Fruit fly (Drosophila melanogaster) whole organism, embryonic: ENCODE data around the gene Cand1.

Experiments used
- CG12299 ChIP-seq: fragments of 200-800 bp; sonication (Bioruptor generic); optimal IDR thresholded peaks from 2 replicates; lab custom pipeline; 2018; ENCODE audit warnings: missing biosample characterization, mild to moderate bottlenecking, missing genetic modification characterization
- CG13424 ChIP-seq: fragments of 200-800 bp; sonication (Bioruptor generic); optimal IDR thresholded peaks from 2 replicates; lab custom pipeline; 2019; ENCODE audit warnings: missing biosample characterization, mild to moderate bottlenecking, missing genetic modification characterization, moderate library complexity
- CG14050 ChIP-seq: fragments of 200-800 bp; sonication (Bioruptor generic); IDR thresholded peaks from 3 replicates; pipeline ENCODE4 v1.3.6; 2022; ENCODE audit warnings: missing biosample characterization, missing genetic modification characterization
- CG16863 ChIP-seq: fragments of 200-800 bp; sonication (Bioruptor generic); optimal IDR thresholded peaks from 3 replicates; lab custom pipeline; 2016; ENCODE audit warnings: missing biosample characterization, missing genetic modification characterization
- CG1792 ChIP-seq: fragments of 200-800 bp; sonication (Bioruptor generic); optimal IDR thresholded peaks from 2 replicates; lab custom pipeline; 2016; ENCODE audit warnings: missing biosample characterization, missing genetic modification characterization
- CG2129 ChIP-seq: fragments of 200-800 bp; sonication (Bioruptor generic); IDR thresholded peaks from 2 replicates; pipeline ENCODE4 v1.3.6; 2022; ENCODE audit warnings: missing biosample characterization, missing genetic modification characterization; ENCODE audit not compliant: partially characterized antibody
- CG30020 ChIP-seq: fragments of 200-800 bp; optimal IDR thresholded peaks from 2 replicates; lab custom pipeline; 2019; ENCODE audit warnings: missing biosample characterization, mild to moderate bottlenecking, missing genetic modification characterization, moderate library complexity
- CG3163 ChIP-seq: fragments of 200-800 bp; sonication (Bioruptor generic); optimal IDR thresholded peaks from 3 replicates; lab custom pipeline; 2016; ENCODE audit warnings: missing biosample characterization, missing genetic modification characterization
- CG32767 ChIP-seq: fragments of 200-800 bp; sonication (Bioruptor generic); IDR thresholded peaks from 2 replicates; pipeline ENCODE4 v1.3.6; 2022; ENCODE audit warnings: missing biosample characterization, missing genetic modification characterization
- CG3847 ChIP-seq: fragments of 200-800 bp; sonication (Bioruptor generic); IDR thresholded peaks from 2 replicates; pipeline ENCODE4 v1.3.6; 2022; ENCODE audit warnings: missing biosample characterization, missing genetic modification characterization
- CG4360 ChIP-seq: fragments of 200-800 bp; sonication (Bioruptor generic); IDR thresholded peaks from 2 replicates; pipeline ENCODE4 v1.3.6; 2022; ENCODE audit warnings: missing biosample characterization, missing genetic modification characterization
- CG43689 ChIP-seq: fragments of 200-800 bp; sonication (Bioruptor generic); IDR thresholded peaks from 2 replicates; pipeline ENCODE4 v1.3.6; 2022; ENCODE audit warnings: missing biosample characterization, missing genetic modification characterization
- CG4617 ChIP-seq: fragments of 200-800 bp; sonication (Bioruptor generic); optimal IDR thresholded peaks from 3 replicates; lab custom pipeline; 2016; ENCODE audit warnings: missing biosample characterization, missing genetic modification characterization, borderline replicate concordance
- CG8359 ChIP-seq: fragments of 200-800 bp; sonication (Bioruptor generic); optimal IDR thresholded peaks from 2 replicates; lab custom pipeline; 2017; ENCODE audit warnings: missing biosample characterization, mild to moderate bottlenecking, missing genetic modification characterization, borderline replicate concordance
- CG8924 ChIP-seq: fragments of 200-800 bp; optimal IDR thresholded peaks from 3 replicates; lab custom pipeline; 2019; ENCODE audit warnings: missing biosample characterization, mild to moderate bottlenecking, missing genetic modification characterization, moderate library complexity
- CG8944 ChIP-seq: fragments of 200-800 bp; sonication (Bioruptor generic); optimal IDR thresholded peaks from 3 replicates; lab custom pipeline; 2016; ENCODE audit warnings: missing biosample characterization, missing genetic modification characterization
- CG9797 ChIP-seq: fragments of 200-800 bp; sonication (Bioruptor generic); optimal IDR thresholded peaks from 3 replicates; lab custom pipeline; 2018; ENCODE audit warnings: missing biosample characterization, mild to moderate bottlenecking, missing genetic modification characterization
- CG9817 ChIP-seq: fragments of 200-800 bp; sonication (Bioruptor generic); optimal IDR thresholded peaks from 2 replicates; lab custom pipeline; 2018; ENCODE audit warnings: missing biosample characterization, mild to moderate bottlenecking, missing genetic modification characterization, moderate library complexity
- Dbx ChIP-seq: fragments of 200-800 bp; sonication (Bioruptor generic); IDR thresholded peaks from 3 replicates; pipeline ENCODE4 v1.3.6; 2022; ENCODE audit warnings: missing biosample characterization, missing genetic modification characterization
- Fer2 ChIP-seq: fragments of 200-800 bp; sonication (Bioruptor generic); optimal IDR thresholded peaks from 2 replicates; lab custom pipeline; 2018; ENCODE audit warnings: missing biosample characterization, mild to moderate bottlenecking, missing genetic modification characterization, moderate library complexity
- HLH4C ChIP-seq: fragments of 200-800 bp; sonication (Bioruptor generic); IDR thresholded peaks from 3 replicates; pipeline ENCODE4 v1.3.6; 2022; ENCODE audit warnings: missing biosample characterization, missing genetic modification characterization; ENCODE audit not compliant: partially characterized antibody
- HmgZ ChIP-seq: fragments of 200-800 bp; sonication (Bioruptor generic); optimal IDR thresholded peaks from 2 replicates; lab custom pipeline; 2018; ENCODE audit warnings: missing biosample characterization, mild to moderate bottlenecking, missing genetic modification characterization
- Nf-YB ChIP-seq: fragments of 200-800 bp; sonication (Bioruptor generic); optimal IDR thresholded peaks from 3 replicates; lab custom pipeline; 2019; ENCODE audit warnings: missing biosample characterization, mild to moderate bottlenecking, missing genetic modification characterization, moderate library complexity
- Xrp1 ChIP-seq: fragments of 200-800 bp; sonication (Bioruptor generic); IDR thresholded peaks from 2 replicates; pipeline ENCODE4 v1.3.6; 2022; ENCODE audit warnings: missing biosample characterization, missing genetic modification characterization
- YL-1 ChIP-seq: fragments of 200-800 bp; sonication (Bioruptor generic); optimal IDR thresholded peaks from 3 replicates; lab custom pipeline; 2017; ENCODE audit warnings: missing biosample characterization, mild to moderate bottlenecking, missing genetic modification characterization
- ab ChIP-seq: fragments of 200-800 bp; sonication (Bioruptor generic); optimal IDR thresholded peaks from 2 replicates; lab custom pipeline; 2016; ENCODE audit warnings: missing biosample characterization, missing genetic modification characterization
- bbx ChIP-seq: fragments of 200-800 bp; sonication (Bioruptor generic); IDR thresholded peaks from 2 replicates; pipeline ENCODE4 v1.3.6; 2022; ENCODE audit warnings: missing biosample characterization, missing genetic modification characterization; ENCODE audit not compliant: partially characterized antibody
- btn ChIP-seq: fragments of 200-800 bp; sonication (Bioruptor generic); optimal IDR thresholded peaks from 2 replicates; lab custom pipeline; 2016; ENCODE audit warnings: missing biosample characterization, missing genetic modification characterization
- chinmo ChIP-seq: fragments of 200-800 bp; sonication (Bioruptor generic); IDR thresholded peaks from 4 replicates; pipeline ENCODE4 v1.3.6; 2022; ENCODE audit warnings: missing biosample characterization, missing genetic modification characterization; ENCODE audit not compliant: partially characterized antibody
- fd3F ChIP-seq: fragments of 200-800 bp; sonication (Bioruptor generic); optimal IDR thresholded peaks from 2 replicates; lab custom pipeline; 2018; ENCODE audit warnings: missing biosample characterization, mild to moderate bottlenecking, missing genetic modification characterization, moderate library complexity
- ftz-f1 ChIP-seq: fragments of 200-800 bp; sonication (Bioruptor generic); optimal IDR thresholded peaks from 2 replicates; lab custom pipeline; 2016; ENCODE audit warnings: missing biosample characterization, missing genetic modification characterization
- grau ChIP-seq: fragments of 200-800 bp; optimal IDR thresholded peaks from 3 replicates; lab custom pipeline; 2019; ENCODE audit warnings: missing biosample characterization, mild to moderate bottlenecking, missing genetic modification characterization, moderate library complexity
- gsb-n ChIP-seq: fragments of 200-800 bp; sonication (Bioruptor generic); optimal IDR thresholded peaks from 3 replicates; lab custom pipeline; 2018; ENCODE audit warnings: missing biosample characterization, mild to moderate bottlenecking, missing genetic modification characterization
- kah ChIP-seq: fragments of 200-800 bp; sonication (Bioruptor generic); optimal IDR thresholded peaks from 2 replicates; lab custom pipeline; 2018; ENCODE audit warnings: missing biosample characterization, mild to moderate bottlenecking, missing genetic modification characterization
- klu ChIP-seq: fragments of 200-800 bp; sonication (Bioruptor generic); IDR thresholded peaks from 2 replicates; pipeline ENCODE4 v1.3.6; 2022; ENCODE audit warnings: missing biosample characterization, missing genetic modification characterization
- kni ChIP-seq: fragments of 200-800 bp; sonication (Bioruptor generic); optimal IDR thresholded peaks from 3 replicates; lab custom pipeline; 2017; ENCODE audit warnings: mild to moderate bottlenecking, missing biosample characterization, missing genetic modification reagents, missing genetic modification characterization
- knrl ChIP-seq: fragments of 200-800 bp; sonication (Bioruptor generic); IDR thresholded peaks from 3 replicates; pipeline ENCODE4 v1.3.6; 2022; ENCODE audit warnings: missing biosample characterization, missing genetic modification characterization; ENCODE audit not compliant: partially characterized antibody
- lmd ChIP-seq: fragments of 200-800 bp; sonication (Bioruptor generic); IDR thresholded peaks from 2 replicates; pipeline ENCODE4 v1.3.6; 2022; ENCODE audit warnings: missing biosample characterization, missing genetic modification characterization
- nmo ChIP-seq: fragments of 200-800 bp; sonication (Bioruptor generic); optimal IDR thresholded peaks from 2 replicates; lab custom pipeline; 2018; ENCODE audit warnings: missing biosample characterization, mild to moderate bottlenecking, missing genetic modification characterization, moderate library complexity
- pan ChIP-seq, 4 experiments: fragments of >200 bp in 3 of 4; fragments of 200-800 bp in 1 of 4; sonication (Bioruptor generic) in 1 of 4; optimal IDR thresholded peaks in 3 of 4; IDR thresholded peaks in 1 of 4; 2 replicates each; pipeline versions ENCODE4 v1.3.6 to Lab custom; 2017 to 2022; ENCODE audit warnings: missing biosample characterization in 2 of 4, missing genetic modification characterization in 2 of 4, mixed read lengths in 1 of 4
- pfk ChIP-seq: fragments of 200-800 bp; sonication (Bioruptor generic); optimal IDR thresholded peaks from 2 replicates; lab custom pipeline; 2018; ENCODE audit warnings: missing biosample characterization, mild to moderate bottlenecking, missing genetic modification characterization, moderate library complexity
- rib ChIP-seq: fragments of 200-800 bp; sonication (Bioruptor generic); IDR thresholded peaks from 2 replicates; pipeline ENCODE4 v1.3.6; 2022; ENCODE audit warnings: missing biosample characterization, missing genetic modification characterization
- row ChIP-seq: fragments of 200-800 bp; sonication (Bioruptor generic); IDR thresholded peaks from 3 replicates; pipeline ENCODE4 v1.3.6; 2022; ENCODE audit warnings: missing biosample characterization, missing genetic modification characterization
- seq ChIP-seq: fragments of 200-800 bp; sonication (Bioruptor generic); IDR thresholded peaks from 2 replicates; pipeline ENCODE4 v1.3.6; 2022; ENCODE audit warnings: missing biosample characterization, missing genetic modification characterization
- sim ChIP-seq: fragments of 200-800 bp; sonication (Bioruptor generic); IDR thresholded peaks from 2 replicates; pipeline ENCODE4 v1.3.6; 2022; ENCODE audit warnings: missing biosample characterization, missing genetic modification characterization
- ssp ChIP-seq: fragments of 200-800 bp; sonication (Bioruptor generic); IDR thresholded peaks from 2 replicates; pipeline ENCODE4 v1.3.6; 2022; ENCODE audit warnings: missing biosample characterization, missing genetic modification characterization
- vvl ChIP-seq: fragments of 200-800 bp; sonication (Bioruptor generic); IDR thresholded peaks from 2 replicates; pipeline ENCODE4 v1.3.6; 2022; ENCODE audit warnings: missing biosample characterization, missing genetic modification characterization
- zf30C ChIP-seq: fragments of 200-800 bp; sonication (Bioruptor generic); optimal IDR thresholded peaks from 3 replicates; lab custom pipeline; 2018; ENCODE audit warnings: missing biosample characterization, mild to moderate bottlenecking, missing genetic modification characterization

Cand1 gene

DNA sequence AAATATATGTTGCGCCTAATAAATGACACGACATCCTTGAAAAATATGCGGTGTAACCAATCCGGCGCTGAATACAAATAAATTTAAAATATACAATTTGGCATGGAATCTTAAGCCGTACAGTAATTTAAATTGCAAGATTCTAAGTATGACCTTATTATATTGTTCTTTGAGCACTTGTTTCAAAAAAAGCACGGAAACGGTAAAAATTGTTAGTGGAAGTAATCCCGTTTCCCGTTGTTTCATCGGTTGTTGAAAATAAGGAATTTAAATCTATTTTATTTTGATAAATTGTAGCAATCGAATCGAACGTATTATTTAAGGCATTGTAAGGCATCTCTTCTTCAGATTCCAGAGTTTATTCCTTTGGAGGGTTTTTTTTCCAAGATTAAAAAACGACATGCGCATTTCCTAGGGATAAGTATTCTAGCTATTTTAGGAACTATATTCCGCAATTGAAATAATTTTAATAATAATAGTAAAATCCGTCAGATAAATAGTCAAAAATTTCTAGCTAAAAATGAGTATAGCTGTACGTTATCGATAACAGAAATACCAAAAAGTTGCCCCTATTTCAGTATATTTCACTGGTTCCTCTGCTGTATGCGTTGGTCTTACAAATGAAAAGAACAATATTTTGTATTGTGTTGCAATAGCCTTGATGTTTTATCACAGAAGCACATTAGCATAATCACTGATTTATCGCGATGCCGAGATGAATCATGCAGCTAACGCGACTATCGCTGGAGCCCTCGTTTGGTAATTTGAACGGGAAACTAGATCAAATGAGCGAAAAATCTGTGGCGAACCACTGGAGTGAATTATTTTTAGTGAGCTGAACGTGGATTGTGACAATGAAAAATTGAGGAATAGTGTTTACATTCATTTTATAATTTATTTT lies 29.2 kb downstream of the Cand1 start, which contains the start of gene GATAd (continued):
- TF ChIP-seq Xrp1, result no peak
- no peak for TF ChIP-seq zf30C (GFP tag; lab: Kevin White, UChicago)
- no peak for TF ChIP-seq fd3F (GFP tag; lab: Kevin White, UChicago)
- no peak for TF ChIP-seq CG3163 (GFP tag; lab: Kevin White, UChicago)
- TF ChIP-seq seq (GFP tag; lab: Robert Waterston, UW), result no peak
- no peak for TF ChIP-seq CG8944 (GFP tag; lab: Kevin White, UChicago)
- TF ChIP-seq Nf-YB, result no peak
- peak; percentile 63; the same call in 2 of the 3 replicates for TF ChIP-seq row (GFP tag; lab: Robert Waterston, UW)
- TF ChIP-seq CG8924 (tag; lab: Kevin White, UChicago), result peak; percentile 46
- peak; percentile 28 for TF ChIP-seq CG12299 (tag; lab: Kevin White, UChicago)
- peak; percentile 61 for TF ChIP-seq ftz-f1 (GFP tag; lab: Kevin White, UChicago)
- no peak for TF ChIP-seq btn (GFP tag; lab: Kevin White, UChicago)
- TF ChIP-seq ab (GFP tag; lab: Kevin White, UChicago), result no peak
- no peak for TF ChIP-seq pan (optimal IDR thresholded peaks at IDR 0.05; lab: Kevin White, UChicago)
- no peak for TF ChIP-seq pan (GFP tag; optimal IDR thresholded peaks at IDR 0.05 in 1 of 2, IDR thresholded peaks at IDR 0.05 in 1 of 2)
- TF ChIP-seq CG16863, result no peak
- TF ChIP-seq CG4617, result peak; percentile 77
- no peak for TF ChIP-seq lmd (GFP tag; lab: Robert Waterston, UW)
- peak; percentile 99 for TF ChIP-seq kni (GFP tag; lab: Kevin White, UChicago)
- peak; percentile 69; the same call in 1 of the 2 replicates for TF ChIP-seq vvl (GFP tag; lab: Robert Waterston, UW)
- TF ChIP-seq CG32767 (GFP tag; lab: Robert Waterston, UW), result no peak
- peak; percentile 74; the same call in 1 of the 4 replicates for TF ChIP-seq chinmo (GFP tag; lab: Robert Waterston, UW)
- TF ChIP-seq CG13424, result peak; percentile 21
- no peak for TF ChIP-seq CG3847
- TF ChIP-seq sim (GFP tag; lab: Robert Waterston, UW), result no peak
- TF ChIP-seq pfk (GFP tag; lab: Kevin White, UChicago), result peak; percentile 83
- 0 out of 3 replicates have a peak, but pooled peaks have one; percentile 37 for TF ChIP-seq knrl (GFP tag; lab: Robert Waterston, UW)
- peak; percentile 21; the same call in 1 of the 2 replicates for TF ChIP-seq ssp (GFP tag; lab: Robert Waterston, UW)
- TF ChIP-seq Fer2 (tag; lab: Kevin White, UChicago), result no peak
- TF ChIP-seq HmgZ, result peak; percentile 51
- peak; percentile 16 for TF ChIP-seq YL-1 (GFP tag; lab: Kevin White, UChicago)
- no peak for TF ChIP-seq rib
- TF ChIP-seq grau, result peak; percentile 19
- TF ChIP-seq CG14050 (GFP tag; lab: Robert Waterston, UW), result no peak
- no peak for TF ChIP-seq klu (GFP tag; lab: Robert Waterston, UW)
- no peak for TF ChIP-seq kah
- TF ChIP-seq bbx, result 0 out of 2 replicates have a peak, but pooled peaks have one; percentile 16
- peak; percentile 95 for TF ChIP-seq CG30020 (tag; lab: Kevin White, UChicago)
- TF ChIP-seq CG43689 (GFP tag; lab: Robert Waterston, UW), result no peak
- TF ChIP-seq CG2129 (GFP tag; lab: Robert Waterston, UW), result no peak
- TF ChIP-seq CG8359 (GFP tag; lab: Kevin White, UChicago), result no peak
- TF ChIP-seq CG1792 (GFP tag; lab: Kevin White, UChicago), result no peak
- peak; percentile 25 for TF ChIP-seq nmo
- TF ChIP-seq Dbx (GFP tag; lab: Robert Waterston, UW), result no peak
- no peak for TF ChIP-seq CG4360 (GFP tag; lab: Robert Waterston, UW)
- TF ChIP-seq CG9817 (tag; lab: Kevin White, UChicago), result no peak
- TF ChIP-seq HLH4C (GFP tag; lab: Robert Waterston, UW), result no peak
- no peak for TF ChIP-seq gsb-n (tag; lab: Kevin White, UChicago)
- TF ChIP-seq CG9797 (GFP tag; lab: Kevin White, UChicago), result peak; percentile 52
